Fruit fly (Drosophila melanogaster) whole organism, prepupa: ENCODE results near the gene CG17726.

Source experiments
- CG11294 ChIP-seq: fragments of 200-800 bp; sonication (Bioruptor generic); IDR thresholded peaks from 2 replicates; pipeline ENCODE4 v1.3.6; 2022; ENCODE audit warnings: missing biosample characterization, missing genetic modification characterization
- CG11902 ChIP-seq: fragments of 200-800 bp; sonication (Bioruptor generic); optimal IDR thresholded peaks from 3 replicates; lab custom pipeline; 2016; ENCODE audit warnings: missing biosample characterization, missing genetic modification characterization
- CG15336 ChIP-seq: fragments of 200-800 bp; sonication (Bioruptor generic); IDR thresholded peaks from 2 replicates; pipeline ENCODE4 v1.3.6; 2022; ENCODE audit warnings: missing biosample characterization, missing genetic modification characterization
- CG1621 ChIP-seq: fragments of 200-800 bp; sonication (Bioruptor generic); optimal IDR thresholded peaks from 3 replicates; lab custom pipeline; 2018; ENCODE audit warnings: missing biosample characterization, mild to moderate bottlenecking, missing genetic modification characterization
- CG16779 ChIP-seq: fragments of 200-800 bp; sonication (Bioruptor generic); optimal IDR thresholded peaks from 3 replicates; lab custom pipeline; 2017; ENCODE audit warnings: missing biosample characterization, mild to moderate bottlenecking, missing genetic modification characterization
- CG3032 ChIP-seq: fragments of 200-800 bp; optimal IDR thresholded peaks from 2 replicates; lab custom pipeline; 2019; ENCODE audit warnings: missing biosample characterization, mild to moderate bottlenecking, missing genetic modification characterization, moderate library complexity
- CG31627 ChIP-seq: fragments of 200-800 bp; sonication (Bioruptor generic); optimal IDR thresholded peaks from 3 replicates; lab custom pipeline; 2016; ENCODE audit warnings: missing biosample characterization, missing genetic modification characterization
- CG32006 ChIP-seq: fragments of 200-800 bp; sonication (Bioruptor generic); optimal IDR thresholded peaks from 3 replicates; lab custom pipeline; 2017; ENCODE audit warnings: missing biosample characterization, mild to moderate bottlenecking, missing genetic modification characterization
- CG34406 ChIP-seq: fragments of 200-800 bp; sonication (Bioruptor generic); optimal IDR thresholded peaks from 3 replicates; lab custom pipeline; 2016; ENCODE audit warnings: missing biosample characterization, missing genetic modification characterization
- CG4318 ChIP-seq: fragments of 200-800 bp; sonication (Bioruptor generic); optimal IDR thresholded peaks from 3 replicates; lab custom pipeline; 2017; ENCODE audit warnings: missing biosample characterization, mild to moderate bottlenecking, missing genetic modification characterization
- CG6276 ChIP-seq: fragments of 200-800 bp; sonication (Bioruptor generic); optimal IDR thresholded peaks from 2 replicates; lab custom pipeline; 2017; ENCODE audit warnings: missing biosample characterization, mild to moderate bottlenecking, missing genetic modification characterization
- CG6792 ChIP-seq: fragments of 200-800 bp; sonication (Bioruptor generic); optimal IDR thresholded peaks from 3 replicates; lab custom pipeline; 2016; ENCODE audit warnings: missing biosample characterization, missing genetic modification characterization
- CG6854 ChIP-seq: fragments of 200-800 bp; sonication (Bioruptor generic); optimal IDR thresholded peaks from 2 replicates; lab custom pipeline; 2017; ENCODE audit warnings: missing biosample characterization, mild to moderate bottlenecking, missing genetic modification characterization
- CG7368 ChIP-seq: fragments of 200-800 bp; sonication (Bioruptor generic); optimal IDR thresholded peaks from 3 replicates; lab custom pipeline; 2016; ENCODE audit warnings: missing biosample characterization, missing genetic modification characterization
- CG8319 ChIP-seq: fragments of 200-800 bp; sonication (Bioruptor generic); optimal IDR thresholded peaks from 3 replicates; lab custom pipeline; 2016; ENCODE audit warnings: missing biosample characterization, missing genetic modification characterization
- CG8632 ChIP-seq: fragments of 200-800 bp; sonication (Bioruptor generic); optimal IDR thresholded peaks from 3 replicates; lab custom pipeline; 2016; ENCODE audit warnings: missing biosample characterization, missing genetic modification characterization
- Eip75B ChIP-seq: fragments of 200-800 bp; sonication (Bioruptor generic); optimal IDR thresholded peaks from 3 replicates; lab custom pipeline; 2016; ENCODE audit warnings: missing biosample characterization, missing genetic modification characterization
- Eip78C ChIP-seq: fragments of 200-800 bp; sonication (Bioruptor generic); peaks from one replicate; lab custom pipeline; 2016; ENCODE audit warnings: missing biosample characterization, missing genetic modification characterization
- Eip93F ChIP-seq: fragments of 200-800 bp; sonication (Bioruptor generic); optimal IDR thresholded peaks from 2 replicates; lab custom pipeline; 2016; ENCODE audit warnings: missing biosample characterization, mild to moderate bottlenecking, missing genetic modification characterization
- Hr38 ChIP-seq: sonication (Bioruptor generic); optimal IDR thresholded peaks from 2 replicates; lab custom pipeline; 2016; ENCODE audit warnings: missing biosample characterization, missing genetic modification characterization
- Hr39 ChIP-seq: fragments of 200-800 bp; sonication (Bioruptor generic); optimal IDR thresholded peaks from 2 replicates; lab custom pipeline; 2016; ENCODE audit warnings: missing biosample characterization, missing genetic modification characterization
- Hr4 ChIP-seq: fragments of 200-800 bp; sonication (Bioruptor generic); optimal IDR thresholded peaks from 3 replicates; lab custom pipeline; 2016; ENCODE audit warnings: missing biosample characterization, missing genetic modification characterization
- Met ChIP-seq: fragments of 200-800 bp; sonication (Bioruptor generic); optimal IDR thresholded peaks from 3 replicates; lab custom pipeline; 2016; ENCODE audit warnings: missing biosample characterization, missing genetic modification characterization
- Smox ChIP-seq: fragments of 200-800 bp; sonication (Bioruptor generic); optimal IDR thresholded peaks from 3 replicates; lab custom pipeline; 2016; ENCODE audit warnings: missing biosample characterization, missing genetic modification characterization
- Sox102F ChIP-seq: fragments of 200-800 bp; sonication (Bioruptor generic); optimal IDR thresholded peaks from 2 replicates; lab custom pipeline; 2016; ENCODE audit warnings: missing biosample characterization, mild to moderate bottlenecking, missing genetic modification characterization
- Sox14 ChIP-seq: fragments of 200-800 bp; sonication (Bioruptor generic); optimal IDR thresholded peaks from 3 replicates; lab custom pipeline; 2016; ENCODE audit warnings: missing biosample characterization, missing genetic modification characterization
- Sox15 ChIP-seq: fragments of 200-800 bp; sonication (Bioruptor generic); optimal IDR thresholded peaks from 3 replicates; lab custom pipeline; 2016; ENCODE audit warnings: missing biosample characterization, missing genetic modification characterization
- achi ChIP-seq: fragments of 200-800 bp; sonication (Bioruptor generic); optimal IDR thresholded peaks from 3 replicates; lab custom pipeline; 2016; ENCODE audit warnings: missing biosample characterization, missing genetic modification characterization
- cyc ChIP-seq: fragments of 200-800 bp; sonication (Bioruptor generic); optimal IDR thresholded peaks from 3 replicates; lab custom pipeline; 2016; ENCODE audit warnings: missing biosample characterization, missing genetic modification characterization
- dac ChIP-seq: fragments of 200-800 bp; sonication (Bioruptor generic); optimal IDR thresholded peaks from 2 replicates; lab custom pipeline; 2017; ENCODE audit warnings: missing biosample characterization, mild to moderate bottlenecking, missing genetic modification characterization
- eg ChIP-seq: fragments of 200-800 bp; sonication (Bioruptor generic); IDR thresholded peaks from 3 replicates; pipeline ENCODE4 v1.3.6; 2022; ENCODE audit warnings: missing biosample characterization, missing genetic modification characterization
- fd59A ChIP-seq: fragments of 200-800 bp; sonication (Bioruptor generic); optimal IDR thresholded peaks from 2 replicates; lab custom pipeline; 2017; ENCODE audit warnings: missing biosample characterization, mild to moderate bottlenecking, missing genetic modification characterization, missing genetic modification reagents
- fd85E ChIP-seq: fragments of 200-800 bp; sonication (Bioruptor generic); optimal IDR thresholded peaks from 3 replicates; lab custom pipeline; 2016; ENCODE audit warnings: missing biosample characterization, missing genetic modification characterization
- fkh ChIP-seq: fragments of 200-800 bp; sonication (Bioruptor generic); optimal IDR thresholded peaks from 3 replicates; lab custom pipeline; 2017; ENCODE audit warnings: missing biosample characterization, mild to moderate bottlenecking, missing genetic modification characterization, moderate library complexity
- net ChIP-seq: fragments of 200-800 bp; sonication (Bioruptor generic); optimal IDR thresholded peaks from 3 replicates; lab custom pipeline; 2016; ENCODE audit warnings: missing biosample characterization, missing genetic modification characterization
- pdm3 ChIP-seq: fragments of 200-800 bp; sonication (Bioruptor generic); optimal IDR thresholded peaks from 3 replicates; lab custom pipeline; 2016; ENCODE audit warnings: missing biosample characterization, missing genetic modification characterization
- salr ChIP-seq, 2 experiments: fragments of 200-800 bp; sonication (Bioruptor generic); optimal IDR thresholded peaks; 3 replicates each; lab custom pipeline; 2016 to 2018; ENCODE audit warnings: missing biosample characterization in 2 of 2, missing genetic modification characterization in 2 of 2, mild to moderate bottlenecking in 1 of 2
- spab ChIP-seq: fragments of 200-800 bp; sonication (Bioruptor generic); optimal IDR thresholded peaks from 2 replicates; lab custom pipeline; 2017; ENCODE audit warnings: missing biosample characterization, mild to moderate bottlenecking, missing genetic modification characterization, missing genetic modification reagents
- ss ChIP-seq, 2 experiments: fragments of 200-800 bp; sonication (Bioruptor generic); optimal IDR thresholded peaks; 2 replicates in 1 of 2; 3 replicates in 1 of 2; lab custom pipeline; 2017 to 2018; ENCODE audit warnings: mild to moderate bottlenecking in 2 of 2, missing biosample characterization in 2 of 2, missing genetic modification characterization in 2 of 2, moderate library complexity in 1 of 2
- topi ChIP-seq: fragments of 200-800 bp; sonication (Bioruptor generic); optimal IDR thresholded peaks from 3 replicates; lab custom pipeline; 2016; ENCODE audit warnings: missing biosample characterization, missing genetic modification characterization
- vri ChIP-seq: fragments of 200-800 bp; sonication (Bioruptor generic); optimal IDR thresholded peaks from 3 replicates; lab custom pipeline; 2016; ENCODE audit warnings: missing biosample characterization, mild to moderate bottlenecking, missing genetic modification characterization

The CG17726 gene

dm6 chr3R:11221437-11222230 lies 4.9 kb upstream of the CG17726 start, which contains the start of the genes CG6693 and RpL3 (continued):
- TF ChIP-seq Hr4 (no peak), CG31627 (GFP tag; lab: Kevin White, UChicago) (peak; percentile 22), ss (GFP tag; optimal IDR thresholded peaks at IDR 0.05; lab: Kevin White, UChicago) (peak; percentile 82 to 83), cyc (GFP tag; lab: Kevin White, UChicago) (peak; percentile 41), Met (GFP tag; lab: Kevin White, UChicago) (peak; percentile 73), Eip93F (GFP tag; lab: Kevin White, UChicago) (no peak), fd85E (peak; percentile 53), fkh (GFP tag; lab: Kevin White, UChicago) (peak; percentile 28), Hr39 (GFP tag; lab: Kevin White, UChicago) (peak; percentile 34), Sox14 (peak; percentile 53), CG3032 (tag; lab: Kevin White, UChicago) (peak; percentile 50), salr (GFP tag; optimal IDR thresholded peaks at IDR 0.05; lab: Kevin White, UChicago) (peak in 1 of 2 experiments; percentile 50), pdm3 (GFP tag; lab: Kevin White, UChicago) (peak; percentile 64), spab (no peak), Smox (GFP tag; lab: Kevin White, UChicago) (peak; percentile 63), CG15336 (GFP tag; lab: Robert Waterston, UW) (peak; percentile 44; the same call in 1 of the 2 replicates), vri (peak; percentile 86), achi (GFP tag; lab: Kevin White, UChicago) (peak; percentile 47), CG1621 (tag; lab: Kevin White, UChicago) (peak; percentile 58), CG34406 (GFP tag; lab: Kevin White, UChicago) (peak; percentile 52), fd59A (GFP tag; lab: Kevin White, UChicago) (peak; percentile 23), Sox102F (GFP tag; lab: Kevin White, UChicago) (peak; percentile 87), CG6792 (GFP tag; lab: Kevin White, UChicago) (peak; percentile 43), CG6276 (GFP tag; lab: Kevin White, UChicago) (no peak), Eip78C (GFP tag; lab: Kevin White, UChicago) (peak; percentile 91), CG8319 (no peak), Hr38 (GFP tag; lab: Kevin White, UChicago) (no peak), CG16779 (tag; lab: Kevin White, UChicago) (peak; percentile 78), Sox15 (GFP tag; lab: Kevin White, UChicago) (no peak), eg (GFP tag; lab: Robert Waterston, UW) (peak; percentile 72; the same call in 2 of the 3 replicates), CG32006 (no peak), CG11902 (GFP tag; lab: Kevin White, UChicago) (no peak), CG4318 (GFP tag; lab: Kevin White, UChicago) (no peak), topi (GFP tag; lab: Kevin White, UChicago) (peak; percentile 78)

DNA sequence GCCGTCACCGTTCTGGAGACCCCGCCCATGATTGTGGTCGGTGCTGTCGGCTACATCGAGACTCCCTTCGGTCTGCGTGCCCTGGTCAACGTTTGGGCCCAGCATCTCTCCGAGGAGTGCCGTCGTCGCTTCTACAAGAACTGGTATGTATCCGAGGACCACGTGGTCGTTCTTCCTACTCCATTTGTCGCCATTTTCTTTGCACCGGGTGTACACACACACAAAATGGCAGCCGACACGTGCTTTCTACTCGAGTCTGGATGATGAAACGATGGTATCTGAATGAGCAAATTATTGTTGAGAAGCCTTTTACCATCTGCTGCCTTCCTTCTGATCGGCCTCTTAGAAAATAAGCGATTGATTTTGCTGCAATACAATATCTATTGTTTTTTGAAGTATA lies 4.0 kb upstream of the CG17726 start:
- no peak for TF ChIP-seq fd85E
- TF ChIP-seq dac (GFP tag; lab: Kevin White, UChicago), result no peak
- no peak for TF ChIP-seq CG11294 (GFP tag; lab: Robert Waterston, UW)
- no peak for TF ChIP-seq vri
- TF ChIP-seq Eip75B (GFP tag; lab: Kevin White, UChicago), result no peak
- TF ChIP-seq Eip78C (GFP tag; lab: Kevin White, UChicago), result no peak
- no peak for TF ChIP-seq spab
- TF ChIP-seq CG15336 (GFP tag; lab: Robert Waterston, UW), result no peak
- no peak for TF ChIP-seq CG8632
- TF ChIP-seq eg (GFP tag; lab: Robert Waterston, UW), result no peak
- TF ChIP-seq CG6854, result no peak
- no peak for TF ChIP-seq cyc (GFP tag; lab: Kevin White, UChicago)
- TF ChIP-seq CG7368 (GFP tag; lab: Kevin White, UChicago), result no peak
- no peak for TF ChIP-seq Hr38 (GFP tag; lab: Kevin White, UChicago)
- no peak for TF ChIP-seq net (GFP tag; lab: Kevin White, UChicago)
